Worm (Caenorhabditis elegans): ENCODE data around the gene irld-3.

The irld-3 gene

DNA sequence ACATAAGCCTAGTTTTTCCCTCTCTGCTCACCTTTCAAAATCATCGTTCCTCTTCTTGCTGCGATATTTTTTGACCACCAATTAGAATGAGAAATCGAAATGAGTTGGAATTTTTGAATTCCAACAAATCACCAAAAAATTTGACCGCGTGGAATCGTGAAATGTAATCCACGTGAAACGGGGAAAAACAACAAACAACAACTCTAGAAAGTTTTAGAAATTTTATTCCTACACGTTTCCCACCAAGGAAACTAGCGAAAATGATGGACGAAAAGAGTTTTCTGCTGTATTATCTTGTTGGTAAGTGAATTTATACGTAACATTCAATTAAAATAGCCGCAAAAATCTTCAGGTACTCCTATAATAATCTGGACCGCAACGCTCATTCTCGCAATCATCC is at the start of gene irld-3, which contains the start of gene F02C9.1:
TSS of gene irld-3 (minus strand) at position 101 of the 400 bp plus-strand sequence.
TSS of gene F02C9.1 (plus strand) at position 216 of the 400 bp plus-strand sequence.
- TF ChIP-seq odd-2 (tag; optimal IDR thresholded peaks at IDR 0.05), result no peak
- TF ChIP-seq ztf-16 (tag; optimal IDR thresholded peaks at IDR 0.05), result no peak
- TF ChIP-seq pax-1 (tag; optimal IDR thresholded peaks at IDR 0.05), result no peak

DNA sequence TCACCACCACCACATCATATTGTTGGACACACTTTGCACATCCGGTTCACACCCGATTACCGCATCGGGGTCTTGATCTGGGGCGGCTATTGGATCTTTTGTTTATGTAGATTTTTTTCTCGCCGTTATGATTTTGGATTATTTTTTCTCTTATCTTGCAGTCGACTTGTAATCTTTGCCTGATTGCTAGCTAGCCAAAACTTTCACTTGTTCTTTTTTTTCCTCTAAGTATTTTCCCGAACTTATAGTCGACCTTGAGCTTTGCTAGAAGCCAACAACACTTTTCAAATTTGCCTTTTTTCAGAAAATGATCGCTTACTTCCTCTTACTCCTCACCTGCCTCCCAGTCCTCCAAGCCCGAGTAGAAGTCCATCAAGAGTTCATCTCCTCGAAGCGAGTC is 49.7 kb upstream of the irld-3 start, which contains the start of gene lag-2:
TSS of gene lag-2 (plus strand) at position 301 of the 400 bp plus-strand sequence.
- TF ChIP-seq tbx-2 (tag; optimal IDR thresholded peaks at IDR 0.05) (no peak), C38D4.7 (GFP tag; optimal IDR thresholded peaks at IDR 0.05) (no peak), ztf-16 (tag; optimal IDR thresholded peaks at IDR 0.05) (no peak), C08G9.2 (tag; optimal IDR thresholded peaks at IDR 0.05) (no peak), rnt-1 (tag; optimal IDR thresholded peaks at IDR 0.05) (no peak), unc-55 (GFP tag; optimal IDR thresholded peaks at IDR 0.05) (no peak)

DNA sequence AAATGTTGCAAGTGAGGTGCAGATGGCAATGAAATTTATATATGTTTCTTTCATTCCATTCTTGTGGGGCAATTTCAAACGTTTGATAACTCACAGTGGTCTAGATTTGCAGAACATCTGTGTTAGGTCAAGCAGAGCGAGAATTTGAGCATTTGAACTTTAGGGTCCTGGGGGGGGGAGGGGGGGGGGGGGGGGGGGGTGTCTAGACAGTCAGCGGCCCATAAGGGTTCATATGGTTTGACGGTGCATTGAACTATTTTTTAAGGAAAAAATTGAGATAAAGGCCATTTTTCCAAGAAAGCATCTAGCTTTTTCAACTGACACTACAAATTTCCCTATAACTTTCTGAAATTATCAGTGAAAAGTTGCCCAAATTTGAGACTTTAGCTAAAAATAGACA is 47.5 kb upstream of the irld-3 start:
- TF ChIP-seq lin-11 (tag; optimal IDR thresholded peaks at IDR 0.05), result no peak
- TF ChIP-seq C38D4.7 (GFP tag; optimal IDR thresholded peaks at IDR 0.05), result no peak
- no peak for TF ChIP-seq unc-55 (GFP tag; optimal IDR thresholded peaks at IDR 0.05)
- no peak for TF ChIP-seq F13H6.1 (tag; optimal IDR thresholded peaks at IDR 0.05)
- TF ChIP-seq gmeb-2 (tag; optimal IDR thresholded peaks at IDR 0.05), result no peak
- no peak for TF ChIP-seq ref-2 (tag; optimal IDR thresholded peaks at IDR 0.05)
- no peak for TF ChIP-seq fkh-10 (GFP tag; optimal IDR thresholded peaks at IDR 0.05)
- no peak for TF ChIP-seq C08G9.2 (tag; optimal IDR thresholded peaks at IDR 0.05)
- TF ChIP-seq ceh-22 (tag; optimal IDR thresholded peaks at IDR 0.05), result no peak
- TF ChIP-seq nhr-232 (tag; optimal IDR thresholded peaks at IDR 0.05), result no peak
- no peak for TF ChIP-seq pqm-1 (tag; optimal IDR thresholded peaks at IDR 0.05)
- TF ChIP-seq tbx-2 (tag; optimal IDR thresholded peaks at IDR 0.05), result no peak
- no peak for TF ChIP-seq tbx-7 (tag; optimal IDR thresholded peaks at IDR 0.05)
- TF ChIP-seq madf-2 (tag; optimal IDR thresholded peaks at IDR 0.05), result no peak

DNA sequence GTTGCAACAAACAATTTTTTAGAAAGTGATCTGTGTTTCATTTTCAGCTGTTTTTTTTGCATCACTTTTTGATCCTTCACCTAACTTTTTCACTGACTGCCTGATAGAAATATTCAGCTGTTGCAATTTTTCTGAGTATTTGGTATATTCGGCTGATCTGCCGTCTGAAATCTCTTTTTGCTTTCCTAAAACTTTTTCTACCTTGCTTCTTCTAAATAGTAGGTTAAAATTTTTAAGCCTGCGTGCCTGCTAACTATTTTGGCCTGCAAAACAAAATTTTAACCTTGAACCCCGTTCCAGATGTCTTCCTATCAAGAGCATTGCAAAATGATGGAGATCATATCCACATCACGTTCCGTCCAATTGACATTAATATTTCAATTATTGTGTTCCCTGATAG is 37.8 kb upstream of the irld-3 start, which contains the start of gene srab-8:
TSS of gene srab-8 (plus strand) at position 301 of the 400 bp plus-strand sequence.
- TF ChIP-seq mec-3 (tag; optimal IDR thresholded peaks at IDR 0.05; ENCODE audit: borderline replicate concordance) (no peak), T23F11.4 (GFP tag; optimal IDR thresholded peaks at IDR 0.05) (no peak), elt-2 (tag; optimal IDR thresholded peaks at IDR 0.05) (no peak), nfya-1 (tag; optimal IDR thresholded peaks at IDR 0.05) (no peak), ets-4 (tag; optimal IDR thresholded peaks at IDR 0.05) (no peak), fkh-10 (GFP tag; optimal IDR thresholded peaks at IDR 0.05) (no peak), pax-1 (tag; optimal IDR thresholded peaks at IDR 0.05) (no peak), unc-3 (GFP tag; conservative IDR thresholded peaks at IDR 0.05) (no peak), unc-3 (tag; optimal IDR thresholded peaks at IDR 0.05) (no peak), hlh-8 (tag; optimal IDR thresholded peaks at IDR 0.05) (no peak), syd-9 (tag; optimal IDR thresholded peaks at IDR 0.05) (no peak), sox-2 (GFP tag; IDR thresholded peaks at IDR 0.05) (no peak), ceh-22 (tag; optimal IDR thresholded peaks at IDR 0.05) (no peak), hlh-15 (tag; optimal IDR thresholded peaks at IDR 0.05) (no peak), ceh-6 (GFP tag; optimal IDR thresholded peaks at IDR 0.05) (no peak), gmeb-2 (tag; optimal IDR thresholded peaks at IDR 0.05) (no peak), K09A11.1 (tag; optimal IDR thresholded peaks at IDR 0.05; ENCODE audit: insufficient read depth) (no peak), pat-9 (tag; optimal IDR thresholded peaks at IDR 0.05) (no peak), fax-1 (tag; optimal IDR thresholded peaks at IDR 0.05) (no peak)

DNA sequence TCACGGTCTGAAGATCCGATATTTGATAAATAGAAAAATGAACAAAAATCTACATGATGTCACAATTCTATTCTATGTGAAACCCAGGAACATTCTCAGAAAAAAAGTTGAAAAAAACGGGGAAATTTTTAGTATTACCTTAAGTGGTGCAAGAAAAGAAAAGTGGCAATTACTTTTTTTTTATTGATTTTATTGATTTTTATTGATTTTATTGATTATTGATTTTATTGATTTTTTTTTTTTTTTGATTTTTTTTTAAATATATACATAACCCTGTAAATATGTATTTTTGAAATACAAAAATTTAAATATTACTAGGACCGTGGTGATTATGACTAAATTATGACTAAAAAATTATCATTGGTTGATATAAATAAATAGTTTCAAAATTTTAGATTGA is 33.2 kb upstream of the irld-3 start:
- no peak for TF ChIP-seq F13H6.1 (tag; optimal IDR thresholded peaks at IDR 0.05)
